Fruit fly (Drosophila melanogaster) whole organism, embryonic: ENCODE data around the gene CG33093.

Experiments used
- Abd-B ChIP-seq: fragments of 200-800 bp; sonication (Bioruptor generic); optimal IDR thresholded peaks from 2 replicates; lab custom pipeline; 2018; ENCODE audit warnings: missing biosample characterization, mild to moderate bottlenecking, missing genetic modification characterization, moderate library complexity
- Adf1 ChIP-seq: fragments of 200-800 bp; sonication (Bioruptor generic); IDR thresholded peaks from 2 replicates; pipeline ENCODE4 v1.3.6; 2022; ENCODE audit warnings: missing biosample characterization, missing genetic modification characterization
- Asciz ChIP-seq: fragments of 200-800 bp; sonication (Bioruptor generic); optimal IDR thresholded peaks from 2 replicates; lab custom pipeline; 2017; ENCODE audit warnings: missing biosample characterization, mild to moderate bottlenecking, missing genetic modification characterization, missing genetic modification reagents
- B-H2 ChIP-seq: fragments of 200-800 bp; sonication (Bioruptor generic); optimal IDR thresholded peaks from 2 replicates; lab custom pipeline; 2018; ENCODE audit warnings: missing biosample characterization, mild to moderate bottlenecking, missing genetic modification characterization
- CG10959 ChIP-seq: fragments of 200-800 bp; sonication (Bioruptor generic); IDR thresholded peaks from 2 replicates; pipeline ENCODE4 v1.3.6; 2022; ENCODE audit warnings: missing biosample characterization, missing genetic modification characterization
- CG12071 ChIP-seq: fragments of 200-800 bp; sonication (Bioruptor generic); optimal IDR thresholded peaks from 3 replicates; lab custom pipeline; 2018; ENCODE audit warnings: missing biosample characterization, mild to moderate bottlenecking, missing genetic modification characterization
- CG12299 ChIP-seq: fragments of 200-800 bp; sonication (Bioruptor generic); optimal IDR thresholded peaks from 2 replicates; lab custom pipeline; 2018; ENCODE audit warnings: missing biosample characterization, mild to moderate bottlenecking, missing genetic modification characterization
- CG14441 ChIP-seq: fragments of 200-800 bp; sonication (Bioruptor generic); IDR thresholded peaks from 2 replicates; pipeline ENCODE4 v1.3.6; 2022; ENCODE audit warnings: missing biosample characterization, missing genetic modification characterization
- CG15514 ChIP-seq: fragments of 200-800 bp; sonication (Bioruptor generic); optimal IDR thresholded peaks from 3 replicates; lab custom pipeline; 2017; ENCODE audit warnings: missing biosample characterization, missing genetic modification characterization, mild to moderate bottlenecking, moderate library complexity, missing genetic modification reagents
- CG15696 ChIP-seq: fragments of 200-800 bp; sonication (Bioruptor generic); optimal IDR thresholded peaks from 2 replicates; lab custom pipeline; 2019; ENCODE audit warnings: missing biosample characterization, mild to moderate bottlenecking, missing genetic modification characterization, moderate library complexity
- CG1832 ChIP-seq: fragments of 200-800 bp; sonication (Bioruptor generic); optimal IDR thresholded peaks from 2 replicates; lab custom pipeline; 2017; ENCODE audit warnings: missing biosample characterization, mild to moderate bottlenecking, missing genetic modification characterization, inconsistent platforms
- CG18599 ChIP-seq: fragments of 200-800 bp; sonication (Bioruptor generic); optimal IDR thresholded peaks from 3 replicates; lab custom pipeline; 2017; ENCODE audit warnings: missing biosample characterization, missing genetic modification characterization, mild to moderate bottlenecking, moderate library complexity, missing genetic modification reagents
- CG2120 ChIP-seq: fragments of 200-800 bp; sonication (Bioruptor generic); optimal IDR thresholded peaks from 3 replicates; lab custom pipeline; 2016; ENCODE audit warnings: missing biosample characterization, missing genetic modification characterization
- CG3281 ChIP-seq: fragments of 200-800 bp; sonication (Bioruptor generic); optimal IDR thresholded peaks from 3 replicates; lab custom pipeline; 2017; ENCODE audit warnings: missing biosample characterization, mild to moderate bottlenecking, missing genetic modification characterization
- CG3995 ChIP-seq: fragments of 200-800 bp; sonication (Bioruptor generic); optimal IDR thresholded peaks from 3 replicates; lab custom pipeline; 2016; ENCODE audit warnings: missing biosample characterization, missing genetic modification characterization
- CG4820 ChIP-seq: fragments of 200-800 bp; sonication (Bioruptor generic); optimal IDR thresholded peaks from 3 replicates; lab custom pipeline; 2016; ENCODE audit warnings: missing biosample characterization, missing genetic modification characterization
- CG6765 ChIP-seq: fragments of 200-800 bp; sonication (Bioruptor generic); optimal IDR thresholded peaks from 3 replicates; lab custom pipeline; 2017; ENCODE audit warnings: missing biosample characterization, mild to moderate bottlenecking, missing genetic modification characterization
- CG7556 ChIP-seq: fragments of 200-800 bp; sonication (Bioruptor generic); optimal IDR thresholded peaks from 2 replicates; lab custom pipeline; 2017; ENCODE audit warnings: missing biosample characterization, mild to moderate bottlenecking, missing genetic modification characterization
- CG8281 ChIP-seq: fragments of 200-800 bp; sonication (Bioruptor generic); optimal IDR thresholded peaks from 2 replicates; lab custom pipeline; 2018; ENCODE audit warnings: missing biosample characterization, mild to moderate bottlenecking, missing genetic modification characterization, moderate library complexity
- CG8290 ChIP-seq, 3 experiments: fragments of 200-800 bp; sonication (Bioruptor generic); optimal IDR thresholded peaks; 2 replicates each; lab custom pipeline; 2016 to 2019; ENCODE audit warnings: missing biosample characterization in 3 of 3, missing genetic modification characterization in 3 of 3, mild to moderate bottlenecking in 2 of 3, moderate library complexity in 1 of 3
- CG8765 ChIP-seq: fragments of 200-800 bp; sonication (Bioruptor generic); IDR thresholded peaks from 2 replicates; pipeline ENCODE4 v1.3.6; 2022; ENCODE audit warnings: missing biosample characterization, missing genetic modification characterization
- Drgx ChIP-seq: fragments of 200-800 bp; sonication (Bioruptor generic); IDR thresholded peaks from 2 replicates; pipeline ENCODE4 v1.3.6; 2022; ENCODE audit warnings: missing biosample characterization, missing genetic modification characterization
- Ets65A ChIP-seq: fragments of 200-800 bp; sonication (Bioruptor generic); peaks from one replicate; lab custom pipeline; 2016; ENCODE audit warnings: missing biosample characterization, missing genetic modification characterization
- Fer1 ChIP-seq: fragments of 200-800 bp; sonication (Bioruptor generic); optimal IDR thresholded peaks from 2 replicates; lab custom pipeline; 2017; ENCODE audit warnings: missing biosample characterization, mild to moderate bottlenecking, missing genetic modification characterization
- Hmr ChIP-seq: fragments of 200-800 bp; sonication (Bioruptor generic); optimal IDR thresholded peaks from 3 replicates; lab custom pipeline; 2017; ENCODE audit warnings: mild to moderate bottlenecking, missing biosample characterization, missing genetic modification reagents, missing genetic modification characterization
- Kr ChIP-seq: fragments of 200-800 bp; sonication (Bioruptor generic); optimal IDR thresholded peaks from 2 replicates; lab custom pipeline; 2017; ENCODE audit warnings: missing biosample characterization, mild to moderate bottlenecking, missing genetic modification characterization
- Mad ChIP-seq: fragments of 200-800 bp; sonication (Bioruptor generic); optimal IDR thresholded peaks from 2 replicates; lab custom pipeline; 2016; ENCODE audit warnings: missing biosample characterization, missing genetic modification characterization
- Med ChIP-seq: fragments of 200-800 bp; sonication (Bioruptor generic); peaks from one replicate; lab custom pipeline; 2016; ENCODE audit warnings: missing biosample characterization, missing genetic modification characterization, mild to moderate bottlenecking, inconsistent platforms, moderate library complexity
- Meics ChIP-seq: fragments of 200-800 bp; sonication (Bioruptor generic); optimal IDR thresholded peaks from 2 replicates; lab custom pipeline; 2017; ENCODE audit warnings: missing biosample characterization, mild to moderate bottlenecking, missing genetic modification characterization
- Ravus ChIP-seq: fragments of 200-800 bp; sonication (Bioruptor generic); IDR thresholded peaks from 2 replicates; pipeline ENCODE4 v1.3.6; 2022; ENCODE audit warnings: missing biosample characterization, missing genetic modification characterization
- Rfx ChIP-seq: fragments of 200-800 bp; sonication (Bioruptor generic); IDR thresholded peaks from 2 replicates; pipeline ENCODE4 v1.3.6; 2022; ENCODE audit warnings: missing biosample characterization, missing genetic modification characterization
- Rx ChIP-seq: fragments of 200-800 bp; sonication (Bioruptor generic); IDR thresholded peaks from 2 replicates; pipeline ENCODE4 v1.3.6; 2022; ENCODE audit warnings: missing biosample characterization, missing genetic modification characterization
- Six4 ChIP-seq: fragments of 200-800 bp; sonication (Bioruptor generic); optimal IDR thresholded peaks from 2 replicates; lab custom pipeline; 2016; ENCODE audit warnings: missing biosample characterization, missing genetic modification characterization
- YL-1 ChIP-seq: fragments of 200-800 bp; sonication (Bioruptor generic); optimal IDR thresholded peaks from 3 replicates; lab custom pipeline; 2017; ENCODE audit warnings: missing biosample characterization, mild to moderate bottlenecking, missing genetic modification characterization
- ash1 ChIP-seq: fragments of 200-800 bp; sonication (Bioruptor generic); optimal IDR thresholded peaks from 2 replicates; lab custom pipeline; 2018; ENCODE audit warnings: missing biosample characterization, mild to moderate bottlenecking, missing genetic modification characterization
- cato ChIP-seq: fragments of 200-800 bp; sonication (Bioruptor generic); optimal IDR thresholded peaks from 2 replicates; lab custom pipeline; 2016; ENCODE audit warnings: missing biosample characterization, missing genetic modification characterization, borderline replicate concordance
- chn ChIP-seq: fragments of 200-800 bp; sonication (Bioruptor generic); optimal IDR thresholded peaks from 2 replicates; lab custom pipeline; 2016; ENCODE audit warnings: missing biosample characterization, missing genetic modification characterization
- da ChIP-seq: fragments of 200-800 bp; sonication (Bioruptor generic); optimal IDR thresholded peaks from 2 replicates; lab custom pipeline; 2016; ENCODE audit warnings: missing biosample characterization, missing genetic modification characterization
- esg ChIP-seq: fragments of 200-800 bp; sonication (Bioruptor generic); conservative IDR thresholded peaks from 2 replicates; pipeline ENCODE4 v1.3.6; 2022; ENCODE audit warnings: missing biosample characterization, missing genetic modification characterization
- gcm2 ChIP-seq: fragments of 200-800 bp; sonication (Bioruptor generic); optimal IDR thresholded peaks from 2 replicates; lab custom pipeline; 2016; ENCODE audit warnings: missing biosample characterization, missing genetic modification characterization
- gt ChIP-seq: fragments of 200-800 bp; sonication (Bioruptor generic); IDR thresholded peaks from 2 replicates; pipeline ENCODE4 v1.3.6; 2022; ENCODE audit warnings: missing biosample characterization, missing genetic modification characterization
- h ChIP-seq: fragments of >200 bp; optimal IDR thresholded peaks from 2 replicates; lab custom pipeline; 2017
- lilli ChIP-seq: fragments of 200-800 bp; sonication (Bioruptor generic); optimal IDR thresholded peaks from 3 replicates; lab custom pipeline; 2016; ENCODE audit warnings: missing biosample characterization, missing genetic modification characterization
- pnt ChIP-seq: fragments of 200-800 bp; sonication (Bioruptor generic); optimal IDR thresholded peaks from 3 replicates; lab custom pipeline; 2016; ENCODE audit warnings: missing biosample characterization, missing genetic modification characterization
- pum ChIP-seq: fragments of 200-800 bp; sonication (Bioruptor generic); optimal IDR thresholded peaks from 2 replicates; lab custom pipeline; 2016; ENCODE audit warnings: missing biosample characterization, missing genetic modification characterization
- schlank ChIP-seq: fragments of 200-800 bp; sonication (Bioruptor generic); optimal IDR thresholded peaks from 2 replicates; lab custom pipeline; 2018; ENCODE audit warnings: missing biosample characterization, mild to moderate bottlenecking, missing genetic modification characterization
- sisA ChIP-seq: fragments of 200-800 bp; sonication (Bioruptor generic); IDR thresholded peaks from 2 replicates; pipeline ENCODE4 v1.3.6; 2022; ENCODE audit warnings: missing biosample characterization, missing genetic modification characterization
- sr ChIP-seq: fragments of 200-800 bp; sonication (Bioruptor generic); IDR thresholded peaks from 3 replicates; pipeline ENCODE4 v1.3.6; 2022; ENCODE audit warnings: missing biosample characterization, missing genetic modification characterization
- sug ChIP-seq: fragments of 200-800 bp; optimal IDR thresholded peaks from 2 replicates; lab custom pipeline; 2019; ENCODE audit warnings: missing biosample characterization, mild to moderate bottlenecking, missing genetic modification characterization, moderate library complexity
- trh ChIP-seq: fragments of 200-800 bp; sonication (Bioruptor generic); optimal IDR thresholded peaks from 2 replicates; lab custom pipeline; 2016; ENCODE audit warnings: missing biosample characterization, missing genetic modification characterization
- zfh2 ChIP-seq: fragments of 200-800 bp; sonication (Bioruptor generic); optimal IDR thresholded peaks from 2 replicates; lab custom pipeline; 2016; ENCODE audit warnings: missing biosample characterization, missing genetic modification characterization

Gene CG33093

dm6 chr3R:22518760-22519159 lies 13.0 kb downstream of the CG33093 start:
- TF ChIP-seq CG3995 (no peak), gcm2 (GFP tag; lab: Kevin White, UChicago) (no peak), CG10959 (no peak), Mad (no peak), CG8281 (tag; lab: Kevin White, UChicago) (no peak), cato (GFP tag; lab: Kevin White, UChicago) (no peak), sr (no peak), Ravus (GFP tag; lab: Robert Waterston, UW) (no peak)

dm6 chr3R:22518285-22518684 lies 13.4 kb downstream of the CG33093 start:
- no peak for TF ChIP-seq Kr (GFP tag; lab: Kevin White, UChicago)
- no peak for TF ChIP-seq chn (GFP tag; lab: Kevin White, UChicago)
- no peak for TF ChIP-seq Drgx (GFP tag; lab: Robert Waterston, UW)
- TF ChIP-seq CG8765 (GFP tag; lab: Robert Waterston, UW): no peak
- peak; percentile 28; the same call in 1 of the 2 replicates for TF ChIP-seq Rfx
- TF ChIP-seq Hmr (GFP tag; lab: Kevin White, UChicago): peak; percentile 19
- no peak for TF ChIP-seq CG4820 (GFP tag; lab: Kevin White, UChicago)
- no peak for TF ChIP-seq gt (GFP tag; lab: Robert Waterston, UW)
- no peak for TF ChIP-seq pum
- TF ChIP-seq sug (tag; lab: Kevin White, UChicago): peak; percentile 31
- peak; percentile 64 for TF ChIP-seq CG18599 (GFP tag; lab: Kevin White, UChicago)
- no peak for TF ChIP-seq esg
- TF ChIP-seq CG2120 (GFP tag; lab: Kevin White, UChicago): peak; percentile 12
- no peak for TF ChIP-seq Asciz (GFP tag; lab: Kevin White, UChicago)
- 0 out of 2 replicates have a peak, but pooled peaks have one; percentile 22 for TF ChIP-seq Rx (GFP tag; lab: Robert Waterston, UW)
- TF ChIP-seq Fer1: peak; percentile 39
- 0 out of 2 replicates have a peak, but pooled peaks have one; percentile 17 for TF ChIP-seq Adf1 (GFP tag; lab: Robert Waterston, UW)
- peak; percentile 0 for TF ChIP-seq CG1832
- no peak for TF ChIP-seq Six4 (GFP tag; lab: Kevin White, UChicago)
- TF ChIP-seq B-H2 (GFP tag; lab: Kevin White, UChicago): peak; percentile 22
- no peak for TF ChIP-seq sisA (GFP tag; lab: Robert Waterston, UW)
- TF ChIP-seq pnt (GFP tag; lab: Kevin White, UChicago): no peak
- TF ChIP-seq h (lab: Kevin White, UChicago): no peak
- no peak for TF ChIP-seq zfh2 (GFP tag; lab: Kevin White, UChicago)
- TF ChIP-seq trh: no peak
- peak; percentile 57 for TF ChIP-seq schlank (tag; lab: Kevin White, UChicago)
- TF ChIP-seq lilli (GFP tag; lab: Kevin White, UChicago): no peak
- TF ChIP-seq CG12071: peak; percentile 17
- TF ChIP-seq Ravus (GFP tag; lab: Robert Waterston, UW): no peak
- TF ChIP-seq Abd-B (GFP tag; lab: Kevin White, UChicago): no peak
- no peak for TF ChIP-seq CG15696 (tag; lab: Kevin White, UChicago)
- peak; percentile 46 for TF ChIP-seq CG6765 (GFP tag; lab: Kevin White, UChicago)
- TF ChIP-seq CG3281 (GFP tag; lab: Kevin White, UChicago): peak; percentile 8
- peak; percentile 27 for TF ChIP-seq CG15514
- no peak for TF ChIP-seq CG7556 (GFP tag; lab: Kevin White, UChicago)
- no peak for TF ChIP-seq da
- TF ChIP-seq Med: peak; percentile 78
- peak; percentile 37 for TF ChIP-seq ash1 (GFP tag; lab: Kevin White, UChicago)
- TF ChIP-seq Meics (GFP tag; lab: Kevin White, UChicago): peak; percentile 8
- no peak for TF ChIP-seq CG12299
- TF ChIP-seq YL-1 (GFP tag; lab: Kevin White, UChicago): no peak
- TF ChIP-seq CG14441 (GFP tag; lab: Robert Waterston, UW): no peak
- no peak for TF ChIP-seq Ets65A (GFP tag; lab: Kevin White, UChicago)
- TF ChIP-seq CG8290 (GFP tag; optimal IDR thresholded peaks at IDR 0.05; lab: Kevin White, UChicago): no peak
- TF ChIP-seq CG8290 (tag; optimal IDR thresholded peaks at IDR 0.05; lab: Kevin White, UChicago): peak in 1 of 2 experiments; percentile 62
